Fruit fly (Drosophila melanogaster): ENCODE measurements around the gene CG18530.

The CG18530 gene

DNA sequence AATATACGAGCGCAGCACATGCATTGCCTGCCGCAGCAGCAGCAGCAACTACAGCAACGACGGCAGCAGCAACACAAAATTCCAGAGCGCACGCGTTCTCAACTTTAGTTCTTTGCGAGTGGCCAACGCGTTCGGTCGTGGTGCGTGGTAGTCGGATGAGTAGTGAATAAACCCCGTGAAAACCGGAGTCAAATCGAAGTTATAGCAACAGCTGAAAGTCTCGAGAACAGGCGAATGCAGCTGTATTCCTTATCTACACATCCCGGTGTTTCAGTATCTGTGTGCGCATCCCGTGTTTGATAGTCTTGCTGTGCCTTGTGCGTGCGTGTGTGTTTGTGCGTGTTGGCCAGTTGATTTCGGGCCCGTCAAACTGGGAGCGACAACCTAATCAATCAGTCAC, 14.8 kb downstream of the CG18530 start, which contains the start of gene Dtg (continued):
- TF ChIP-seq amos (GFP tag; IDR thresholded peaks at IDR 0.05; ENCODE audit: partially characterized antibody) (no peak), hth (optimal IDR thresholded peaks at IDR 0.05) (peak; percentile 7), gro (GFP tag; optimal IDR thresholded peaks at IDR 0.05) (no peak), CG43689 (GFP tag; IDR thresholded peaks at IDR 0.05) (no peak), prd (optimal IDR thresholded peaks at IDR 0.05) (no peak), prd (GFP tag; IDR thresholded peaks at IDR 0.05) (no peak), Opbp (GFP tag; IDR thresholded peaks at IDR 0.05; ENCODE audit: partially characterized antibody) (0 out of 3 replicates have a peak, but pooled peaks have one; percentile 24), Hmx (GFP tag; optimal IDR thresholded peaks at IDR 0.05) (no peak), tx (GFP tag; optimal IDR thresholded peaks at IDR 0.05) (no peak), run (tag; optimal IDR thresholded peaks at IDR 0.05) (no peak), Gug (GFP tag; IDR thresholded peaks at IDR 0.05) (no peak), BEAF-32 (GFP tag; optimal IDR thresholded peaks at IDR 0.05) (no peak), CG18599 (GFP tag; optimal IDR thresholded peaks at IDR 0.05) (no peak), CG14667 (GFP tag; IDR thresholded peaks at IDR 0.05) (no peak), danr (GFP tag; IDR thresholded peaks at IDR 0.05) (no peak), tap (tag; optimal IDR thresholded peaks at IDR 0.05) (no peak), Poxn (GFP tag; IDR thresholded peaks at IDR 0.05) (no peak), CG4328 (GFP tag; optimal IDR thresholded peaks at IDR 0.05) (no peak), cas (GFP tag; IDR thresholded peaks at IDR 0.05) (no peak), CG6254 (GFP tag; optimal IDR thresholded peaks at IDR 0.05) (no peak), CG10274 (GFP tag; optimal IDR thresholded peaks at IDR 0.05) (no peak), CG15601 (tag; optimal IDR thresholded peaks at IDR 0.05) (peak; percentile 2), psq (GFP tag; optimal IDR thresholded peaks at IDR 0.05) (no peak), Bgb (GFP tag; IDR thresholded peaks at IDR 0.05; ENCODE audit: partially characterized antibody) (no peak), Awh (GFP tag; IDR thresholded peaks at IDR 0.05) (no peak), odd (GFP tag; optimal IDR thresholded peaks at IDR 0.05) (peak; percentile 22), Xrp1 (GFP tag; IDR thresholded peaks at IDR 0.05) (no peak), tio (GFP tag; optimal IDR thresholded peaks at IDR 0.05) (no peak), chn (GFP tag; optimal IDR thresholded peaks at IDR 0.05) (no peak), CG31441 (GFP tag; IDR thresholded peaks at IDR 0.05) (no peak), CG6272 (GFP tag; IDR thresholded peaks at IDR 0.05) (no peak), dimm (GFP tag; IDR thresholded peaks at IDR 0.05) (no peak), Sry-β (GFP tag; optimal IDR thresholded peaks at IDR 0.05) (no peak), Dad (GFP tag; optimal IDR thresholded peaks at IDR 0.05) (no peak), lola (GFP tag; optimal IDR thresholded peaks at IDR 0.05) (no peak), tup (GFP tag; optimal IDR thresholded peaks at IDR 0.05) (no peak), wor (GFP tag; IDR thresholded peaks at IDR 0.05) (no peak), CG10979 (tag; optimal IDR thresholded peaks at IDR 0.05) (no peak), CG15011 (GFP tag; optimal IDR thresholded peaks at IDR 0.05) (no peak), pho (GFP tag; optimal IDR thresholded peaks at IDR 0.05) (no peak), chinmo (GFP tag; IDR thresholded peaks at IDR 0.05; ENCODE audit: partially characterized antibody) (no peak), CG7928 (GFP tag; optimal IDR thresholded peaks at IDR 0.05) (no peak), pnt (GFP tag; optimal IDR thresholded peaks at IDR 0.05) (no peak), tna (GFP tag; IDR thresholded peaks at IDR 0.05; ENCODE audit: partially characterized antibody) (no peak), chm (GFP tag; IDR thresholded peaks at IDR 0.05) (no peak), ERR (GFP tag; optimal IDR thresholded peaks at IDR 0.05) (no peak), CG14050 (GFP tag; IDR thresholded peaks at IDR 0.05) (no peak), Bdp1 (GFP tag; optimal IDR thresholded peaks at IDR 0.05) (no peak), CG4404 (GFP tag; IDR thresholded peaks at IDR 0.05) (no peak), CG11456 (GFP tag; IDR thresholded peaks at IDR 0.05) (no peak), Trl (optimal IDR thresholded peaks at IDR 0.05) (peak in 1 of 2 experiments; percentile 2), Trl (GFP tag; optimal IDR thresholded peaks at IDR 0.05) (no peak), CG16815 (GFP tag; optimal IDR thresholded peaks at IDR 0.05) (no peak)

Measured in whole organism, embryonic.